Worm (Caenorhabditis elegans) whole organism, L1 larva: ENCODE data around the gene ZK1010.10.

Experiments used
- C04F5.9 ChIP-seq: sonication (generic microtip); optimal IDR thresholded peaks from 2 replicates; lab custom pipeline; 2016; ENCODE audit warnings: missing genetic modification characterization, missing compliant biosample characterization
- ceh-8 ChIP-seq: fragments of 200-800 bp; sonication (Bioruptor generic); optimal IDR thresholded peaks from 2 replicates; lab custom pipeline; 2018; ENCODE audit warnings: mild to moderate bottlenecking, missing genetic modification characterization, moderate library complexity, missing compliant biosample characterization
- ceh-88 ChIP-seq: fragments of 200-800 bp; sonication (Bioruptor generic); IDR thresholded peaks from 2 replicates; pipeline ENCODE4 v1.3.6; 2022; ENCODE audit warnings: missing genetic modification characterization, missing compliant biosample characterization
- dsc-1 ChIP-seq: sonication (generic microtip); optimal IDR thresholded peaks from 2 replicates; lab custom pipeline; 2016; ENCODE audit warnings: mild to moderate bottlenecking, missing genetic modification characterization, missing compliant biosample characterization
- efl-1 ChIP-seq, 4 experiments: fragments of 150-350 bp; optimal IDR thresholded peaks in 3 of 4; peaks in 1 of 4; 1 replicate in 1 of 4; 2 replicates in 3 of 4; lab custom pipeline; 2014; ENCODE audit warnings: missing biosample characterization in 2 of 4, missing genetic modification characterization in 2 of 4, missing genetic modification reagents in 2 of 4
- efl-3 ChIP-seq: fragments of 200-800 bp; sonication (Bioruptor generic); optimal IDR thresholded peaks from 2 replicates; lab custom pipeline; 2018; ENCODE audit warnings: mild to moderate bottlenecking, missing genetic modification characterization, missing compliant biosample characterization
- egl-13 ChIP-seq: sonication (generic microtip); optimal IDR thresholded peaks from 2 replicates; lab custom pipeline; 2016; ENCODE audit warnings: missing genotype, missing genetic modification reagents, missing genetic modification characterization, missing compliant biosample characterization
- fkh-10 ChIP-seq: sonication (generic microtip); optimal IDR thresholded peaks from 2 replicates; lab custom pipeline; 2017; ENCODE audit warnings: missing biosample characterization, missing genetic modification reagents, missing genetic modification characterization
- fkh-4 ChIP-seq: sonication (generic microtip); optimal IDR thresholded peaks from 2 replicates; lab custom pipeline; 2016; ENCODE audit warnings: missing compliant biosample characterization, missing genetic modification characterization, borderline replicate concordance
- fkh-8 ChIP-seq: sonication (generic microtip); optimal IDR thresholded peaks from 2 replicates; lab custom pipeline; 2016; ENCODE audit warnings: mild to moderate bottlenecking, missing genetic modification characterization, missing compliant biosample characterization
- irx-1 ChIP-seq: sonication (generic microtip); optimal IDR thresholded peaks from 2 replicates; lab custom pipeline; 2016; ENCODE audit warnings: missing genetic modification characterization, missing compliant biosample characterization
- isw-1 ChIP-seq: fragments of 200-800 bp; sonication (Bioruptor generic); IDR thresholded peaks from 2 replicates; pipeline ENCODE4 v1.3.6; 2022; ENCODE audit warnings: missing genetic modification characterization, missing compliant biosample characterization
- lin-13 ChIP-seq: fragments of 150-350 bp; optimal IDR thresholded peaks from 2 replicates; lab custom pipeline; 2014; ENCODE audit warnings: missing biosample characterization, missing genetic modification reagents, missing genetic modification characterization
- lin-14 ChIP-seq: fragments of 200-800 bp; sonication (Bioruptor generic); optimal IDR thresholded peaks from 2 replicates; lab custom pipeline; 2018; ENCODE audit warnings: mild to moderate bottlenecking, missing genetic modification characterization, moderate library complexity, missing compliant biosample characterization
- lir-3 ChIP-seq: sonication (generic microtip); optimal IDR thresholded peaks from 2 replicates; lab custom pipeline; 2016; ENCODE audit warnings: mild to moderate bottlenecking, missing genetic modification characterization, moderate library complexity, missing compliant biosample characterization; ENCODE audit not compliant: poor library complexity
- lsy-2 ChIP-seq, 2 experiments: fragments of 150-350 bp; optimal IDR thresholded peaks; 2 replicates each; lab custom pipeline; 2014; ENCODE audit warnings: missing biosample characterization in 2 of 2, missing genetic modification characterization in 2 of 2
- mab-9 ChIP-seq: fragments of 200-800 bp; sonication (Bioruptor generic); IDR thresholded peaks from 2 replicates; pipeline ENCODE4 v1.3.6; 2022; ENCODE audit warnings: missing genetic modification reagents, missing genetic modification characterization, missing compliant biosample characterization
- mdl-1 ChIP-seq, 2 experiments: fragments of 150-350 bp; optimal IDR thresholded peaks; 2 replicates each; lab custom pipeline; 2014 to 2017; ENCODE audit warnings: missing biosample characterization in 2 of 2, missing genetic modification characterization in 2 of 2, inconsistent platforms in 1 of 2
- mef-2 ChIP-seq: fragments of 150-350 bp; optimal IDR thresholded peaks from 2 replicates; lab custom pipeline; 2014; ENCODE audit warnings: missing biosample characterization, missing genetic modification characterization
- mep-1 ChIP-seq: fragments of 150-350 bp; optimal IDR thresholded peaks from 2 replicates; lab custom pipeline; 2014; ENCODE audit warnings: missing biosample characterization, missing genetic modification characterization
- nhr-19 ChIP-seq: fragments of 200-800 bp; sonication (Bioruptor generic); conservative IDR thresholded peaks from 2 replicates; pipeline ENCODE4 v1.3.6; 2022; ENCODE audit warnings: missing genetic modification characterization, missing compliant biosample characterization
- nhr-28 ChIP-seq: fragments of 150-350 bp; optimal IDR thresholded peaks from 2 replicates; lab custom pipeline; 2014; ENCODE audit warnings: missing biosample characterization, missing genetic modification characterization
- nhr-71 ChIP-seq: sonication (generic microtip); optimal IDR thresholded peaks from 2 replicates; lab custom pipeline; 2016; ENCODE audit warnings: mild to moderate bottlenecking, missing genetic modification characterization, moderate library complexity, missing compliant biosample characterization
- nhr-90 ChIP-seq: sonication (generic microtip); optimal IDR thresholded peaks from 2 replicates; lab custom pipeline; 2016; ENCODE audit warnings: mild to moderate bottlenecking, missing genetic modification characterization, missing compliant biosample characterization; ENCODE audit not compliant: poor library complexity
- rnt-1 ChIP-seq: sonication (generic microtip); optimal IDR thresholded peaks from 2 replicates; lab custom pipeline; 2016; ENCODE audit warnings: mild to moderate bottlenecking, missing genetic modification characterization, moderate library complexity, missing compliant biosample characterization
- skn-1 ChIP-seq: fragments of 150-350 bp; optimal IDR thresholded peaks from 2 replicates; lab custom pipeline; 2014; ENCODE audit warnings: missing biosample characterization, missing genetic modification characterization
- snu-23 ChIP-seq: sonication (generic microtip); optimal IDR thresholded peaks from 2 replicates; lab custom pipeline; 2016; ENCODE audit warnings: missing genetic modification characterization, missing compliant biosample characterization
- sox-4 ChIP-seq: sonication (generic microtip); optimal IDR thresholded peaks from 2 replicates; lab custom pipeline; 2016; ENCODE audit warnings: missing genetic modification characterization, missing compliant biosample characterization
- swsn-7 ChIP-seq: sonication (generic microtip); optimal IDR thresholded peaks from 2 replicates; lab custom pipeline; 2016; ENCODE audit warnings: missing genetic modification characterization, missing compliant biosample characterization
- tlp-1 ChIP-seq: fragments of 150-350 bp; optimal IDR thresholded peaks from 2 replicates; lab custom pipeline; 2014; ENCODE audit warnings: missing biosample characterization, missing genetic modification characterization
- unc-130 ChIP-seq: fragments of 150-350 bp; optimal IDR thresholded peaks from 2 replicates; lab custom pipeline; 2017; ENCODE audit warnings: missing biosample characterization, missing genetic modification characterization, inconsistent platforms
- unc-98 ChIP-seq: fragments of 200-800 bp; sonication (Bioruptor generic); IDR thresholded peaks from 2 replicates; pipeline ENCODE4 v1.3.6; 2022; ENCODE audit warnings: missing genetic modification characterization, missing compliant biosample characterization
- zip-4 ChIP-seq: fragments of 200-800 bp; sonication (Bioruptor generic); optimal IDR thresholded peaks from 2 replicates; lab custom pipeline; 2018; ENCODE audit warnings: mild to moderate bottlenecking, missing genetic modification characterization, moderate library complexity, missing compliant biosample characterization

The ZK1010.10 gene

DNA sequence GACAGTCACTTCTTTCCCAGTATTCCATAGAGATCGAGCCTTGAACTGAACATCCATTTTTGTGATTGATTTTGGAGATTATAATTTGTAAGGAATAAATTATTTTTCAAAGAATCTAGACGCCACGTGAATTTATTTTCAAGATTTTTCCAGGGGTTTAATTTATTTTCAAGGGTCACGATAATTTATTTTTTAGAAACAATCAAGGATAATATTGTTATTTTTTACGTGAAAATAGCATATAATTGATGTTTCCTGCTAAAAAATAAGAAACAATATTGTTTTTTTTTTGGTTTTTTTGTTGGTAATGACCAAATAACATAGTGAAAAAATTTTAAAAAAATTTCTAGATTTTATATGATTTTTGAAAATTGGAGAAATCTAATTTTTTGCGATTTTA is 27.4 kb downstream of the ZK1010.10 start, which contains the start of gene F14F7.4:
Gene F14F7.4 (minus strand): TSS at position 101 of the 400 bp plus-strand sequence.
- no peak for TF ChIP-seq C04F5.9 (tag; lab: Kevin White, UChicago)
- TF ChIP-seq lsy-2 (tag; optimal IDR thresholded peaks at IDR 0.05; lab: Kevin White, UChicago) = no peak
- no peak for TF ChIP-seq mep-1
- TF ChIP-seq sox-4 (tag; lab: Kevin White, UChicago) = no peak
- TF ChIP-seq ceh-88 (GFP tag; lab: Robert Waterston, UW) = no peak
- no peak for TF ChIP-seq irx-1 (tag; lab: Kevin White, UChicago)
- no peak for TF ChIP-seq snu-23
- no peak for TF ChIP-seq lin-14 (GFP tag; lab: Kevin White, UChicago)
- no peak for TF ChIP-seq unc-98
- TF ChIP-seq isw-1 = no peak
- no peak for TF ChIP-seq fkh-4
- no peak for TF ChIP-seq nhr-71 (tag; lab: Kevin White, UChicago)

DNA sequence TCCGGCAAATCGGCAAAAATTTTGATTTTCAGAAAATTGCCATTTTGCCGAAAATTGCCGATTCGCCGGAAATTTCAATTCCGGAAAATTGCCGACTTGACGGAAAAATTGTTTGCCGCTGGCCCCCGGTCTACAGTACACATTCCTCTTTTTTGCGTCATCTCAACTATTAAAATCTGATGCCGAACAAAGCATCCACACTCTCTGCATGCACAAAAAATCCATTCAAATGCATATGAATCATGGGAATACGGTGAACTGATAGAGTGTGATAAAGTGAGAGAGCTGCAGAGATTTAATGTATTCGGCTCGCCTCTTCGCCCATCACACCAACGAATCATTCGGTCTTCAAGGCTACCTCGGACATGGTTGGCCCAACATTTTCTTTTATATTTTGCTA is 28.4 kb downstream of the ZK1010.10 start, which contains the start of gene F14F7.7:
Gene F14F7.7 (plus strand): TSS at position 354 of the 400 bp plus-strand sequence.
- TF ChIP-seq efl-1 (optimal IDR thresholded peaks at IDR 0.05; lab: Kevin White, UChicago) = no peak
- peak in 1 of 2 experiments; percentile 22 for TF ChIP-seq efl-1 (GFP tag; optimal IDR thresholded peaks at IDR 0.05 in 1 of 2; lab: Kevin White, UChicago)
- TF ChIP-seq lsy-2 (tag; optimal IDR thresholded peaks at IDR 0.05; lab: Kevin White, UChicago) = no peak
- TF ChIP-seq nhr-90 = no peak

DNA sequence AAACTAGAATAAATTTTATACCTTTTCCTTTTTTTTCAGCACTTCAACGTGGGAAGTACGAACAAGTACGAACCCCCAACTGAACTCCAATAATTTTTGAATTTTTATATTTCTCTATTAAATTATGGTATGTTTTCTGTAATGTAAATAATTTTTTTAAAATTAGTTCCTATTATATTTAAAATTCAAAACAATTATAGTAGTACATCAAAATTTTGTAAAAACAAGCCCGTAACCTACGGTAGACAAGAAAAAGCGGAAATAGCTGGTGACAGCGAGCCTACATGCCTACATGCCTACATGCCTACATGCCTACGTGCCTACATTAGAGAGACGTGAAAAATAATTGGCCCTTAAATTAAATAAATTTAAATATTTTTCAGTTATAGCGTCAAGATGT is 29.5 kb downstream of the ZK1010.10 start, which contains the start of gene F14F7.5:
Gene F14F7.5 (plus strand): TSS at position 301 of the 400 bp plus-strand sequence.
- TF ChIP-seq irx-1 (tag; lab: Kevin White, UChicago) = no peak
- no peak for TF ChIP-seq C04F5.9 (tag; lab: Kevin White, UChicago)
- no peak for TF ChIP-seq skn-1 (tag; lab: Kevin White, UChicago)
- TF ChIP-seq dsc-1 (tag; lab: Kevin White, UChicago) = no peak
- no peak for TF ChIP-seq lin-13

DNA sequence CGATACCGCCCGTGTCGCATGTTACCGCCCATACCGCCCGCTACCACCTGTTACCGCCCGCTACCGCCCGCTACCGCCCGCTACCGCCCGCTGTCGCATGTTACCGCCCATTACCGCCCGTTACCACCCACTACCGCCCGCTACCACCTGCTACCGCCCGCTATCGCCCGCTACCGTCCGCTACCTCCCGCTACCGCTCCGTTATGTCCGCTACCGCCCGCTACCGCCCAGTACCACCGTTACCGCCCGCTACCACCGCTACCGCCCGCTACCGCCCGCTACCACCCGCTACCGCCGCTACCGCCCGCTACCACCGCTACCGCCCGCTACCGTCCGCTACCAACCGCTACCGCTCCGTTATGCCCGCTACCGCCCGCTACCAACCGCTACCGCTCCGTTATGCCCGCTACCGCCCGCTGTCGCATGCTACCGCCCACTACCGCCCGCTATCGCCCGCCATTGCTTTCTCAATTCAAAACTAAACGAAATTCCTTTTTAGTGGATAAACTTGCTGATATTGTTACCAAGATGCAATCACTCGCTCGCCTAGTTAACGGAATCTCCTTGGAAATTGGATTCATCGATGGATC is 30.3 kb downstream of the ZK1010.10 start:
- peak; percentile 54 for TF ChIP-seq ceh-8
- no peak for TF ChIP-seq tlp-1 (tag; lab: Kevin White, UChicago)

DNA sequence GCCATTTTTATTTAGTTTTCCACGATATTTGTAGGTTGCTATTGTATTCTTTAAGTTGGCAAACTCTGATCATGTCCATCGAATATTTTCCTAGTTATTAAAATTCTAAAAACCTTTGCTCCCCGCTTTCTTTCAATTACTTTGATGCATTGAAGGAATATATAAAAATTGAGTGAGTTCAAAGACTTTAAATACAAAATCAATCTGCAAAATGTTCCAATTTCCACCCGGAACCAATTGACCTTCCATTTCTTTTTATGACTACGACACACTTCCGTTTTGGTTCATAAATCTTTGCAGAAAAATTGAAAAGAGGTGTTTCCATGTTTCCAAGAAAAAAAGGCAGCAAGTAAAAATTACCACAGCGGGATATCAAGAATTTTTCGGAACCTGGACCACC is 37.6 kb downstream of the ZK1010.10 start, which contains the start of gene F54F12.2:
Gene F54F12.2 (plus strand): TSS at position 301 of the 400 bp plus-strand sequence.
- TF ChIP-seq fkh-8 (tag; lab: Kevin White, UChicago) (no peak), efl-1 (optimal IDR thresholded peaks at IDR 0.05; lab: Kevin White, UChicago) (no peak), efl-1 (GFP tag; optimal IDR thresholded peaks at IDR 0.05 in 1 of 2; lab: Kevin White, UChicago) (no peak), zip-4 (GFP tag; lab: Kevin White, UChicago) (no peak), unc-130 (tag; lab: Kevin White, UChicago) (no peak), mef-2 (tag; lab: Kevin White, UChicago) (no peak), nhr-28 (tag; lab: Kevin White, UChicago) (no peak), rnt-1 (tag; lab: Kevin White, UChicago) (no peak), ceh-8 (no peak), skn-1 (tag; lab: Kevin White, UChicago) (no peak), nhr-19 (no peak), fkh-4 (no peak), swsn-7 (no peak), efl-3 (GFP tag; lab: Kevin White, UChicago) (no peak), egl-13 (tag; lab: Kevin White, UChicago) (no peak), ceh-88 (GFP tag; lab: Robert Waterston, UW) (no peak), fkh-10 (no peak), mab-9 (GFP tag; lab: Robert Waterston, UW) (no peak), mdl-1 (tag; optimal IDR thresholded peaks at IDR 0.05; lab: Kevin White, UChicago) (no peak), sox-4 (tag; lab: Kevin White, UChicago) (no peak), lir-3 (tag; lab: Kevin White, UChicago) (no peak)
